Worm (Caenorhabditis elegans): Measurements from ENCODE around the gene Y43E12A.3.

- no peak for TF ChIP-seq ztf-4 (tag; optimal IDR thresholded peaks at IDR 0.05)
- TF ChIP-seq tbx-2 (tag; optimal IDR thresholded peaks at IDR 0.05) = no peak
- no peak for TF ChIP-seq lin-39 (tag; optimal IDR thresholded peaks at IDR 0.05)
- TF ChIP-seq egl-27 (tag; optimal IDR thresholded peaks at IDR 0.05) = no peak
- TF ChIP-seq mep-1 (tag; optimal IDR thresholded peaks at IDR 0.05) = no peak
- no peak for TF ChIP-seq dsc-1 (tag; optimal IDR thresholded peaks at IDR 0.05)
- TF ChIP-seq ces-1 (GFP tag; optimal IDR thresholded peaks at IDR 0.05) = no peak
- no peak for TF ChIP-seq nhr-28 (tag; optimal IDR thresholded peaks at IDR 0.05)
- no peak for TF ChIP-seq pqm-1 (tag; optimal IDR thresholded peaks at IDR 0.05)
- TF ChIP-seq unc-62 (GFP tag; optimal IDR thresholded peaks at IDR 0.05) = no peak
- TF ChIP-seq lin-13 (GFP tag; optimal IDR thresholded peaks at IDR 0.05) = no peak
Measured at ce11 chrIV:10978641-10979040, 9.1 kb upstream of the Y43E12A.3 start.

Measured in whole organism, L1 larva.